Worm (Caenorhabditis elegans): ENCODE data around the gene nuo-4.

The nuo-4 gene

DNA sequence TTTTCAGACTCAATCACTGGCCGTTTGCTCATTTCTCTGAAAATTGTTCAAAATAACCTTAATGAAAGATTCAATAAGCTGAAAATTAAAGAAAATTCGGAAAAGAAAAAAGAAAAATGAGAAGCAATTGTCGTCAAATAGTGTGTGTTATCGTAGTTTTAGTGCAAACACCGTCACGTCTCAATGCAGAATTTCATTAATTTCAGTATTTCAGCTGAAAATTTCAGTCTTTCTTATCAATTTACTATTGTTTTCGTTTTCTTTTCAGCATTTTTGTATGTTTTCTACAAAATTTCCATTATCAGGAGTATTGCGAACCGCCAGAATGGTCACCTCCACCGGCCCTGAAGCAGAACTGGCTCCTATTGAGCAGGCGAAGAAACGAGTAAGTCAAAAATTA is 35.7 kb downstream of the nuo-4 start, which contains the start of the genes B0280.9 and rpia-1:
TSS of gene B0280.9 (minus strand) at position 36 of the 400 bp plus-strand sequence.
TSS of gene rpia-1 (plus strand) at position 269 of the 400 bp plus-strand sequence.
- TF ChIP-seq skn-1 (tag; optimal IDR thresholded peaks at IDR 0.05): peak; percentile 12
- peak; percentile 23 for TF ChIP-seq hmg-11 (tag; optimal IDR thresholded peaks at IDR 0.05)
- TF ChIP-seq ztf-4 (tag; optimal IDR thresholded peaks at IDR 0.05): no peak
- TF ChIP-seq ZK546.5 (tag; optimal IDR thresholded peaks at IDR 0.05): no peak
- peak; percentile 35 for TF ChIP-seq nhr-23 (tag; optimal IDR thresholded peaks at IDR 0.05)
- TF ChIP-seq elt-2 (tag; optimal IDR thresholded peaks at IDR 0.05): peak; percentile 68
- peak; percentile 18 for TF ChIP-seq nfya-1 (tag; optimal IDR thresholded peaks at IDR 0.05; ENCODE audit: insufficient read depth)
- peak; percentile 56 for TF ChIP-seq pqm-1 (tag; optimal IDR thresholded peaks at IDR 0.05)
- TF ChIP-seq pha-4 (tag; optimal IDR thresholded peaks at IDR 0.05): peak; percentile 59
- TF ChIP-seq lin-15B (tag; optimal IDR thresholded peaks at IDR 0.05): peak; percentile 21

DNA sequence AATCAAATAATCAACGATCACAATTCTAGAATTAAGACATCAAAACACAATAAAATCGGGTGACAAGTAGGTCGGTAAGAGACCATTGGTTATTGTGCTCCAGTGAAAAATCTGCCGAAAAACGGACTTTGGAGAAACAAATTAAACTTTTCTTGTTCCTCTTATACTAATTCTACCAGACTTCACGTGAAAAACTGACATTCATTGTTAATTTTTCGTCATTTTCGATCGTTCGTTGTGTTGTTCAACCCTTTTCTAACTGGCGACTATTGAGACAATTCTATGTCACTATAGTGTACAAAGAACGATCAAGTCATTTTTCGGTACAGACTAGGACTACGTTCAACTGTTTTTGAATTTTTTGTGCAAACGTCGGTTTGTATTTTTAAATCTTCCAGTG is 38.1 kb downstream of the nuo-4 start:
- TF ChIP-seq nhr-76 (tag; optimal IDR thresholded peaks at IDR 0.05) (no peak), mdl-1 (tag; optimal IDR thresholded peaks at IDR 0.05) (no peak), nhr-77 (tag; optimal IDR thresholded peaks at IDR 0.05) (no peak), elt-2 (tag; optimal IDR thresholded peaks at IDR 0.05) (peak; percentile 26), egl-27 (tag; optimal IDR thresholded peaks at IDR 0.05) (peak; percentile 46), nhr-43 (tag; optimal IDR thresholded peaks at IDR 0.05; ENCODE audit: poor library complexity, severe bottlenecking) (peak; percentile 28), nhr-23 (tag; optimal IDR thresholded peaks at IDR 0.05) (peak; percentile 68), unc-62 (GFP tag; optimal IDR thresholded peaks at IDR 0.05) (no peak), pqm-1 (tag; optimal IDR thresholded peaks at IDR 0.05) (peak; percentile 63), jun-1 (tag; optimal IDR thresholded peaks at IDR 0.05) (peak; percentile 22), nhr-25 (tag; optimal IDR thresholded peaks at IDR 0.05) (peak; percentile 42), zag-1 (tag; optimal IDR thresholded peaks at IDR 0.05) (no peak), R02D3.7 (tag; optimal IDR thresholded peaks at IDR 0.05) (no peak), pha-4 (tag; optimal IDR thresholded peaks at IDR 0.05) (peak; percentile 31)

DNA sequence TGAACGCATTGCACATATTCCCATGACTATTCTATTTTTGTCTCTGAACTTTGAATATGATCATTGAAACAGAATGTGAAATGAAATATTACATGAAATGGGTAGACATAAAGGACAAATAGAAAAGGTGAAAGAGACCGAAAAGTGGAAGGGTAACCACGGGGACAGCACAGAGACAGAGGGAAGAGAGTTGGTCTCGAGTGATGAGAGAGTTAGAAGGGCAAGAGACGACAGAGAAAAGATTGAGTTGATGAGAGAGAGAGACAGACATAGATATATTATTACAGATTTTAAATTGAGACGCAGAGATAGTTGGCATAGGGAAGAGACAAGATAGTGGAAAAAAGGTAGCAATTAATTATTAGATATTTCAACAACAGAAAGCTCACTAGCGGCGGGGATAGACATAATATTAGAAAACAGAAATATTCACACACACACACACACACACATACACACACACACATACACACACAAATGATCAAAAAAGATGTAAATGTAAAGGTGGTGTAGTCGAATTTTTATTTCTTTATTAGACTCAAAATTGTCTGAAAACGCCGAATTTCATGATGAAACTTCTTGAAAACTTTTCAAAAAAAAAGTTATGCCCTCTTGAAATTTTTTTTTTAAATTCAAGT is 41.9 kb downstream of the nuo-4 start:
- TF ChIP-seq egl-5 (tag; optimal IDR thresholded peaks at IDR 0.05) (no peak), ceh-9 (tag; optimal IDR thresholded peaks at IDR 0.05) (no peak), egl-27 (tag; optimal IDR thresholded peaks at IDR 0.05) (peak; percentile 87), elt-3 (tag; optimal IDR thresholded peaks at IDR 0.05) (no peak), lin-15B (tag; optimal IDR thresholded peaks at IDR 0.05) (peak; percentile 25), unc-39 (tag; optimal IDR thresholded peaks at IDR 0.05) (no peak), ama-1 (optimal IDR thresholded peaks at IDR 0.05) (no peak), aly-2 (tag; optimal IDR thresholded peaks at IDR 0.05) (no peak), zag-1 (tag; optimal IDR thresholded peaks at IDR 0.05) (no peak), nhr-12 (tag; optimal IDR thresholded peaks at IDR 0.05) (no peak), pha-4 (tag; optimal IDR thresholded peaks at IDR 0.05) (peak; percentile 89), nhr-23 (tag; optimal IDR thresholded peaks at IDR 0.05) (peak; percentile 62), ztf-4 (tag; optimal IDR thresholded peaks at IDR 0.05) (no peak), elt-2 (tag; optimal IDR thresholded peaks at IDR 0.05) (peak; percentile 68), pqm-1 (tag; optimal IDR thresholded peaks at IDR 0.05) (peak; percentile 74), nhr-11 (tag; optimal IDR thresholded peaks at IDR 0.05) (no peak), ceh-28 (tag; optimal IDR thresholded peaks at IDR 0.05) (peak; percentile 41), tbx-2 (tag; optimal IDR thresholded peaks at IDR 0.05) (no peak), lin-39 (tag; optimal IDR thresholded peaks at IDR 0.05) (no peak), ceh-82 (tag; optimal IDR thresholded peaks at IDR 0.05) (no peak), ceh-16 (tag; optimal IDR thresholded peaks at IDR 0.05) (no peak), nhr-237 (tag; optimal IDR thresholded peaks at IDR 0.05) (no peak), snpc-4 (tag; optimal IDR thresholded peaks at IDR 0.05) (peak; percentile 45), nfya-1 (tag; optimal IDR thresholded peaks at IDR 0.05; ENCODE audit: insufficient read depth) (peak; percentile 73), unc-62 (GFP tag; optimal IDR thresholded peaks at IDR 0.05) (no peak), nhr-28 (tag; optimal IDR thresholded peaks at IDR 0.05) (no peak), jun-1 (tag; optimal IDR thresholded peaks at IDR 0.05) (peak; percentile 76), fos-1 (tag; optimal IDR thresholded peaks at IDR 0.05) (no peak), fkh-10 (GFP tag; optimal IDR thresholded peaks at IDR 0.05) (no peak), eor-1 (tag; optimal IDR thresholded peaks at IDR 0.05) (no peak), ZK546.5 (tag; optimal IDR thresholded peaks at IDR 0.05) (no peak), nhr-25 (tag; optimal IDR thresholded peaks at IDR 0.05) (peak; percentile 85), mml-1 (tag; optimal IDR thresholded peaks at IDR 0.05) (no peak), nhr-43 (tag; optimal IDR thresholded peaks at IDR 0.05; ENCODE audit: poor library complexity, severe bottlenecking) (peak; percentile 59), nhr-77 (tag; optimal IDR thresholded peaks at IDR 0.05) (no peak), nhr-67 (tag; optimal IDR thresholded peaks at IDR 0.05) (no peak), hmg-11 (tag; optimal IDR thresholded peaks at IDR 0.05) (peak; percentile 28), R02D3.7 (tag; optimal IDR thresholded peaks at IDR 0.05) (no peak), skn-1 (tag; optimal IDR thresholded peaks at IDR 0.05) (peak; percentile 71), lsy-12 (tag; optimal IDR thresholded peaks at IDR 0.05) (peak; percentile 3), fkh-2 (tag; optimal IDR thresholded peaks at IDR 0.05) (no peak), mdl-1 (tag; optimal IDR thresholded peaks at IDR 0.05) (peak; percentile 22), nhr-76 (tag; optimal IDR thresholded peaks at IDR 0.05) (no peak), daf-12 (tag; optimal IDR thresholded peaks at IDR 0.05) (no peak), sea-2 (GFP tag; optimal IDR thresholded peaks at IDR 0.05) (no peak)

Data from whole organism, L3 larva.